4 fruit fly cellular contexts compared by ENCODE assay signal in the genomic region with DNA sequence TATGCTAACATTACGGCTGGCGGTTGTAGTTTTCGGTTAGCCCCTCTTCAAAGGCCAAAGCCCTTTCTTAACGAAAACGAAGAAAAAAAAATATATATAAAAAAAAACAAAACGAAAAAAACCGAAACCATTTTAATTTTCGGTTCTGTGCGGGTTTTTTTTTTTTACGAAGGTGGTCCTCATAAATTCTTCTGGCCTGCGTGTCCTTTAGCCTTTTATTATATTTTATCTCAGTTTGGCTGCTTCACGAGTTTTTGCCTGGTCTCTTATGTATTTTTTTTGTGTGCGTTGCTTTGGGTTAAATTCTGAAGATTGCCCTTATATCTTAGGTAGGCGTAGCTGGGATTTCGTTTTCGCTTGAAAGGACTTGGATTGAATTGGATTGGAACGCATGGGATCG.
TF ChIP-seq lines count a peak whose summit lies in the region.

No protein-coding gene starts in this region.

- TF ChIP-seq CTCF in whole organism, embryonic (GFP tag; optimal IDR thresholded peaks at IDR 0.05; lab: Kevin White, UChicago): no peak

TF ChIP-seq in whole organism, adult, 20 proteins besides CTCF, POLR2A, EP300 and RAD21:
- TF ChIP-seq kay (GFP tag; lab: Kevin White, UChicago; ENCODE audit: borderline replicate concordance) (peak; percentile 37), ovo (GFP tag; optimal IDR thresholded peaks at IDR 0.05; lab: Kevin White, UChicago) (no peak)

TF ChIP-seq in whole organism, embryonic, 481 proteins besides CTCF, POLR2A, EP300 and RAD21:
- TF ChIP-seq CG11093 (GFP tag; IDR thresholded peaks at IDR 0.05; lab: Robert Waterston, UW) (no peak), nom (GFP tag; optimal IDR thresholded peaks at IDR 0.05; lab: Kevin White, UChicago) (peak; percentile 16), Hmr (GFP tag; optimal IDR thresholded peaks at IDR 0.05; lab: Kevin White, UChicago) (no peak), fru (optimal IDR thresholded peaks at IDR 0.05; lab: Kevin White, UChicago) (no peak)

TF ChIP-seq in whole organism, prepupa, 60 proteins besides CTCF, POLR2A, EP300 and RAD21:
- TF ChIP-seq salr (GFP tag; optimal IDR thresholded peaks at IDR 0.05; lab: Kevin White, UChicago): no peak
- no peak for TF ChIP-seq fd59A (GFP tag; optimal IDR thresholded peaks at IDR 0.05; lab: Kevin White, UChicago)
- peak; percentile 25 for TF ChIP-seq vri (GFP tag; optimal IDR thresholded peaks at IDR 0.05; lab: Kevin White, UChicago)
- TF ChIP-seq CG15336 (GFP tag; IDR thresholded peaks at IDR 0.05; lab: Robert Waterston, UW): no peak
- TF ChIP-seq svp (GFP tag; lab: Kevin White, UChicago): peak; percentile 58
- TF ChIP-seq CG8119 (GFP tag; IDR thresholded peaks at IDR 0.05; lab: Robert Waterston, UW): no peak

TF ChIP-seq in whole organism, wandering third instar larva, 38 proteins besides CTCF, POLR2A, EP300 and RAD21:
- TF ChIP-seq tai (GFP tag; optimal IDR thresholded peaks at IDR 0.05; lab: Kevin White, UChicago): no peak
- TF ChIP-seq Hr83 (GFP tag; optimal IDR thresholded peaks at IDR 0.05; lab: Kevin White, UChicago; ENCODE audit: poor library complexity, severe bottlenecking): no peak
- TF ChIP-seq Myc (optimal IDR thresholded peaks at IDR 0.05; lab: Kevin White, UChicago): no peak
- no peak for TF ChIP-seq Vsx2 (GFP tag; optimal IDR thresholded peaks at IDR 0.05; lab: Kevin White, UChicago; ENCODE audit: partially characterized antibody)
- peak; percentile 36 for TF ChIP-seq Rel (GFP tag; optimal IDR thresholded peaks at IDR 0.05; lab: Kevin White, UChicago)
- no peak for TF ChIP-seq Rel (tag; optimal IDR thresholded peaks at IDR 0.05; lab: Kevin White, UChicago)
- TF ChIP-seq sage (GFP tag; optimal IDR thresholded peaks at IDR 0.05; lab: Kevin White, UChicago): no peak
- TF ChIP-seq Abd-B (GFP tag; optimal IDR thresholded peaks at IDR 0.05; lab: Kevin White, UChicago): no peak
- no peak for TF ChIP-seq Hr78 (GFP tag; optimal IDR thresholded peaks at IDR 0.05; lab: Kevin White, UChicago)
- no peak for TF ChIP-seq GATAd (GFP tag; optimal IDR thresholded peaks at IDR 0.05; lab: Kevin White, UChicago)
- peak; percentile 7 for TF ChIP-seq fru (GFP tag; optimal IDR thresholded peaks at IDR 0.05; lab: Kevin White, UChicago)
- no peak for TF ChIP-seq usp (GFP tag; optimal IDR thresholded peaks at IDR 0.05; lab: Kevin White, UChicago)
- no peak for TF ChIP-seq Jra (GFP tag; optimal IDR thresholded peaks at IDR 0.05; lab: Kevin White, UChicago)
- peak; percentile 76 for TF ChIP-seq CrebA (GFP tag; optimal IDR thresholded peaks at IDR 0.05; lab: Kevin White, UChicago; ENCODE audit: borderline replicate concordance)
- no peak for TF ChIP-seq CG32264 (GFP tag; optimal IDR thresholded peaks at IDR 0.05; lab: Kevin White, UChicago)
- TF ChIP-seq Sp1 (GFP tag; optimal IDR thresholded peaks at IDR 0.05; lab: Kevin White, UChicago): no peak
- no peak for TF ChIP-seq h (GFP tag; optimal IDR thresholded peaks at IDR 0.05; lab: Kevin White, UChicago)
- TF ChIP-seq pan (optimal IDR thresholded peaks at IDR 0.05; lab: Kevin White, UChicago): no peak
- no peak for TF ChIP-seq lola (GFP tag; optimal IDR thresholded peaks at IDR 0.05; lab: Kevin White, UChicago)
- no peak for TF ChIP-seq dsf (GFP tag; optimal IDR thresholded peaks at IDR 0.05; lab: Kevin White, UChicago; ENCODE audit: borderline replicate concordance)
- TF ChIP-seq dmrt93B (GFP tag; optimal IDR thresholded peaks at IDR 0.05; lab: Kevin White, UChicago): no peak
- no peak for TF ChIP-seq rgr (GFP tag; optimal IDR thresholded peaks at IDR 0.05; lab: Kevin White, UChicago)
- TF ChIP-seq OdsH (GFP tag; optimal IDR thresholded peaks at IDR 0.05; lab: Kevin White, UChicago): no peak
- no peak for TF ChIP-seq ey (GFP tag; optimal IDR thresholded peaks at IDR 0.05; lab: Kevin White, UChicago)
- TF ChIP-seq psq (GFP tag; optimal IDR thresholded peaks at IDR 0.05; lab: Kevin White, UChicago): no peak
- no peak for TF ChIP-seq CG9705 (GFP tag; optimal IDR thresholded peaks at IDR 0.05; lab: Kevin White, UChicago)
- TF ChIP-seq woc (GFP tag; optimal IDR thresholded peaks at IDR 0.05; lab: Kevin White, UChicago): no peak
- TF ChIP-seq brk (GFP tag; optimal IDR thresholded peaks at IDR 0.05; lab: Kevin White, UChicago): peak; percentile 64
- TF ChIP-seq br (GFP tag; optimal IDR thresholded peaks at IDR 0.05; lab: Kevin White, UChicago): no peak
TF ChIP-seq in whole organism, wandering third instar larva: peak in this region for 4.
